Worm (Caenorhabditis elegans): ENCODE data around the gene K07C5.9.
A peak's percentile ranks its signal among the peaks of the same experiment; 100 is the strongest.

K07C5.9 gene

ce11 chrV:10368256-10368655 lies 18.3 kb upstream of the K07C5.9 start, which contains the start of gene sri-20:
TSS of gene sri-20 (plus strand) at chrV:10368556.
- TF ChIP-seq skn-1 (tag; optimal IDR thresholded peaks at IDR 0.05), result no peak
- no peak for TF ChIP-seq fos-1 (tag; optimal IDR thresholded peaks at IDR 0.05)
- no peak for TF ChIP-seq nhr-25 (tag; optimal IDR thresholded peaks at IDR 0.05)

ce11 chrV:10363834-10364233 lies 13.9 kb upstream of the K07C5.9 start:
- TF ChIP-seq ztf-1 (GFP tag; conservative IDR thresholded peaks at IDR 0.05), result no peak
- TF ChIP-seq sem-4 (tag; optimal IDR thresholded peaks at IDR 0.05), result no peak
- no peak for TF ChIP-seq elt-3 (tag; optimal IDR thresholded peaks at IDR 0.05)
- no peak for TF ChIP-seq unc-39 (tag; optimal IDR thresholded peaks at IDR 0.05)

- TF ChIP-seq lsy-2 (tag; optimal IDR thresholded peaks at IDR 0.05), result peak in 1 of 2 experiments; percentile 74
- no peak for TF ChIP-seq unc-55 (GFP tag; optimal IDR thresholded peaks at IDR 0.05)
- TF ChIP-seq nhr-21 (tag; optimal IDR thresholded peaks at IDR 0.05), result peak; percentile 6
- TF ChIP-seq ceh-16 (tag; optimal IDR thresholded peaks at IDR 0.05), result no peak
- no peak for TF ChIP-seq nhr-77 (tag; optimal IDR thresholded peaks at IDR 0.05)
- no peak for TF ChIP-seq ceh-82 (tag; optimal IDR thresholded peaks at IDR 0.05)
- TF ChIP-seq sem-4 (tag; optimal IDR thresholded peaks at IDR 0.05), result peak; percentile 48
- no peak for TF ChIP-seq egl-27 (tag; optimal IDR thresholded peaks at IDR 0.05)
- TF ChIP-seq snpc-4 (tag; optimal IDR thresholded peaks at IDR 0.05), result peak; percentile 45
- TF ChIP-seq crh-2 (tag; optimal IDR thresholded peaks at IDR 0.05), result peak; percentile 75
- no peak for TF ChIP-seq R02D3.7 (tag; optimal IDR thresholded peaks at IDR 0.05)
- no peak for TF ChIP-seq dmd-4 (tag; optimal IDR thresholded peaks at IDR 0.05)
- TF ChIP-seq skn-1 (tag; optimal IDR thresholded peaks at IDR 0.05), result no peak
- TF ChIP-seq peb-1 (tag; optimal IDR thresholded peaks at IDR 0.05), result no peak
- TF ChIP-seq sma-9 (GFP tag; optimal IDR thresholded peaks at IDR 0.05), result peak; percentile 58
- no peak for TF ChIP-seq sma-9 (tag; optimal IDR thresholded peaks at IDR 0.05)
- peak; percentile 7 for TF ChIP-seq blmp-1 (tag; optimal IDR thresholded peaks at IDR 0.05; ENCODE audit: insufficient read depth)
- TF ChIP-seq elt-3 (tag; optimal IDR thresholded peaks at IDR 0.05), result no peak
- peak; percentile 78 for TF ChIP-seq gmeb-1 (tag; optimal IDR thresholded peaks at IDR 0.05)
- TF ChIP-seq nhr-23 (tag; optimal IDR thresholded peaks at IDR 0.05), result no peak
- TF ChIP-seq nhr-10 (tag; optimal IDR thresholded peaks at IDR 0.05), result no peak
- peak; percentile 7 for TF ChIP-seq lin-11 (tag; optimal IDR thresholded peaks at IDR 0.05)
- TF ChIP-seq lin-39 (tag; optimal IDR thresholded peaks at IDR 0.05), result no peak
- no peak for TF ChIP-seq nhr-12 (tag; optimal IDR thresholded peaks at IDR 0.05)
- TF ChIP-seq nhr-11 (tag; optimal IDR thresholded peaks at IDR 0.05), result no peak
- TF ChIP-seq nhr-6 (tag; optimal IDR thresholded peaks at IDR 0.05), result no peak
- no peak for TF ChIP-seq zag-1 (tag; optimal IDR thresholded peaks at IDR 0.05)
- peak; percentile 66 for TF ChIP-seq C34F6.9 (tag; optimal IDR thresholded peaks at IDR 0.05)
- peak; percentile 24 for TF ChIP-seq F13H6.1 (tag; optimal IDR thresholded peaks at IDR 0.05)
- peak; percentile 59 for TF ChIP-seq fos-1 (tag; optimal IDR thresholded peaks at IDR 0.05)
- TF ChIP-seq ztf-11 (tag; optimal IDR thresholded peaks at IDR 0.05), result no peak
- TF ChIP-seq elt-1 (tag; optimal IDR thresholded peaks at IDR 0.05), result no peak
- TF ChIP-seq lin-13 (GFP tag; optimal IDR thresholded peaks at IDR 0.05), result peak; percentile 72
- TF ChIP-seq sma-3 (GFP tag; optimal IDR thresholded peaks at IDR 0.05), result peak; percentile 57
- TF ChIP-seq nhr-25 (tag; optimal IDR thresholded peaks at IDR 0.05), result peak; percentile 46
- TF ChIP-seq mdl-1 (tag; optimal IDR thresholded peaks at IDR 0.05), result peak in 1 of 2 experiments; percentile 45
- no peak for TF ChIP-seq mab-5 (tag; optimal IDR thresholded peaks at IDR 0.05)
- peak; percentile 71 for TF ChIP-seq nhr-129 (tag; optimal IDR thresholded peaks at IDR 0.05)
- TF ChIP-seq ztf-4 (tag; optimal IDR thresholded peaks at IDR 0.05), result no peak
- TF ChIP-seq ZK546.5 (tag; optimal IDR thresholded peaks at IDR 0.05), result no peak
- TF ChIP-seq unc-39 (tag; optimal IDR thresholded peaks at IDR 0.05), result no peak
- TF ChIP-seq aly-2 (tag; optimal IDR thresholded peaks at IDR 0.05), result no peak
Measured at ce11 chrV:10361830-10362397, 12.0 kb upstream of the K07C5.9 start, which contains the start of gene cash-1. TSS of gene cash-1 (plus strand) at chrV:10362261.
